Fruit fly (Drosophila melanogaster) whole organism, embryonic: ENCODE measurements around the gene CG43156.

ENCODE experiments used
- Asciz ChIP-seq: fragments of 200-800 bp; sonication (Bioruptor generic); optimal IDR thresholded peaks from 2 replicates; lab custom pipeline; 2017; ENCODE audit warnings: missing biosample characterization, mild to moderate bottlenecking, missing genetic modification characterization, missing genetic modification reagents
- B-H1 ChIP-seq: fragments of 200-800 bp; sonication (Bioruptor generic); IDR thresholded peaks from 3 replicates; pipeline ENCODE4 v1.3.6; 2022; ENCODE audit warnings: missing biosample characterization, missing genetic modification characterization
- CG10267 ChIP-seq: fragments of 200-800 bp; sonication (Bioruptor generic); optimal IDR thresholded peaks from 2 replicates; lab custom pipeline; 2018; ENCODE audit warnings: missing biosample characterization, mild to moderate bottlenecking, missing genetic modification characterization, moderate library complexity
- CG10654 ChIP-seq: fragments of 200-800 bp; sonication (Bioruptor generic); optimal IDR thresholded peaks from 2 replicates; lab custom pipeline; 2016; ENCODE audit warnings: missing biosample characterization, missing genetic modification characterization
- CG12744 ChIP-seq: fragments of 200-800 bp; sonication (Bioruptor generic); optimal IDR thresholded peaks from 2 replicates; lab custom pipeline; 2016; ENCODE audit warnings: missing biosample characterization, missing genetic modification characterization
- CG12769 ChIP-seq: fragments of 200-800 bp; sonication (Bioruptor generic); optimal IDR thresholded peaks from 2 replicates; lab custom pipeline; 2019; ENCODE audit warnings: missing biosample characterization, mild to moderate bottlenecking, missing genetic modification characterization, moderate library complexity
- CG13775 ChIP-seq: fragments of 200-800 bp; sonication (Bioruptor generic); optimal IDR thresholded peaks from 3 replicates; lab custom pipeline; 2017; ENCODE audit warnings: missing biosample characterization, mild to moderate bottlenecking, missing genetic modification characterization
- CG14014 ChIP-seq: fragments of 200-800 bp; sonication (Bioruptor generic); IDR thresholded peaks from 2 replicates; pipeline ENCODE4 v1.3.6; 2022; ENCODE audit warnings: missing biosample characterization, missing genetic modification characterization
- CG14860 ChIP-seq: fragments of 200-800 bp; sonication (Bioruptor generic); IDR thresholded peaks from 3 replicates; pipeline ENCODE4 v1.3.6; 2022; ENCODE audit warnings: missing biosample characterization, missing genetic modification characterization; ENCODE audit not compliant: partially characterized antibody
- CG14965 ChIP-seq: fragments of 200-800 bp; sonication (Bioruptor generic); optimal IDR thresholded peaks from 2 replicates; lab custom pipeline; 2016; ENCODE audit warnings: missing biosample characterization, missing genetic modification characterization, borderline replicate concordance
- CG1529 ChIP-seq: fragments of 200-800 bp; sonication (Bioruptor generic); optimal IDR thresholded peaks from 3 replicates; lab custom pipeline; 2018; ENCODE audit warnings: missing biosample characterization, missing genetic modification characterization
- CG15601 ChIP-seq: fragments of 200-800 bp; sonication (Bioruptor generic); optimal IDR thresholded peaks from 3 replicates; lab custom pipeline; 2019; ENCODE audit warnings: missing biosample characterization, mild to moderate bottlenecking, missing genetic modification characterization, moderate library complexity
- CG1647 ChIP-seq: fragments of 200-800 bp; sonication (Bioruptor generic); optimal IDR thresholded peaks from 3 replicates; lab custom pipeline; 2016; ENCODE audit warnings: missing biosample characterization, missing genetic modification characterization
- CG16779 ChIP-seq: fragments of 200-800 bp; sonication (Bioruptor generic); IDR thresholded peaks from 2 replicates; pipeline ENCODE4 v1.3.6; 2022; ENCODE audit warnings: missing biosample characterization, missing genetic modification characterization
- CG2678 ChIP-seq: fragments of 200-800 bp; sonication (Bioruptor generic); optimal IDR thresholded peaks from 3 replicates; lab custom pipeline; 2019; ENCODE audit warnings: missing biosample characterization, mild to moderate bottlenecking, missing genetic modification characterization, moderate library complexity
- CG2712 ChIP-seq: fragments of 200-800 bp; optimal IDR thresholded peaks from 3 replicates; lab custom pipeline; 2019; ENCODE audit warnings: missing biosample characterization, mild to moderate bottlenecking, missing genetic modification characterization, moderate library complexity
- CG3065 ChIP-seq: fragments of 200-800 bp; sonication (Bioruptor generic); optimal IDR thresholded peaks from 2 replicates; lab custom pipeline; 2016; ENCODE audit warnings: missing biosample characterization, missing genetic modification characterization
- CG32772 ChIP-seq: fragments of 200-800 bp; sonication (Bioruptor generic); IDR thresholded peaks from 2 replicates; pipeline ENCODE4 v1.3.6; 2022; ENCODE audit warnings: missing biosample characterization, missing genetic modification characterization
- CG34376 ChIP-seq: fragments of 200-800 bp; sonication (Bioruptor generic); optimal IDR thresholded peaks from 2 replicates; lab custom pipeline; 2018; ENCODE audit warnings: missing biosample characterization, mild to moderate bottlenecking, missing genetic modification characterization
- CG4424 ChIP-seq: fragments of 200-800 bp; sonication (Bioruptor generic); optimal IDR thresholded peaks from 3 replicates; lab custom pipeline; 2016; ENCODE audit warnings: missing biosample characterization, missing genetic modification characterization
- CG9797 ChIP-seq: fragments of 200-800 bp; sonication (Bioruptor generic); optimal IDR thresholded peaks from 3 replicates; lab custom pipeline; 2018; ENCODE audit warnings: missing biosample characterization, mild to moderate bottlenecking, missing genetic modification characterization
- CG9817 ChIP-seq: fragments of 200-800 bp; sonication (Bioruptor generic); optimal IDR thresholded peaks from 2 replicates; lab custom pipeline; 2018; ENCODE audit warnings: missing biosample characterization, mild to moderate bottlenecking, missing genetic modification characterization, moderate library complexity
- Dad ChIP-seq: fragments of 200-800 bp; sonication (Bioruptor generic); optimal IDR thresholded peaks from 3 replicates; lab custom pipeline; 2016; ENCODE audit warnings: missing biosample characterization, missing genetic modification characterization
- HLH4C ChIP-seq: fragments of 200-800 bp; sonication (Bioruptor generic); IDR thresholded peaks from 3 replicates; pipeline ENCODE4 v1.3.6; 2022; ENCODE audit warnings: missing biosample characterization, missing genetic modification characterization; ENCODE audit not compliant: partially characterized antibody
- MBD-R2 ChIP-seq: fragments of 200-800 bp; sonication (Bioruptor generic); IDR thresholded peaks from 2 replicates; pipeline ENCODE4 v1.3.6; 2022; ENCODE audit warnings: missing biosample characterization, missing genetic modification characterization
- Max ChIP-seq: fragments of 200-800 bp; sonication (Bioruptor generic); optimal IDR thresholded peaks from 2 replicates; lab custom pipeline; 2016; ENCODE audit warnings: missing biosample characterization, mild to moderate bottlenecking, missing genetic modification characterization
- Med ChIP-seq: fragments of 200-800 bp; sonication (Bioruptor generic); peaks from one replicate; lab custom pipeline; 2016; ENCODE audit warnings: missing biosample characterization, missing genetic modification characterization, mild to moderate bottlenecking, inconsistent platforms, moderate library complexity
- Opbp ChIP-seq: fragments of 200-800 bp; sonication (Bioruptor generic); IDR thresholded peaks from 3 replicates; pipeline ENCODE4 v1.3.6; 2022; ENCODE audit warnings: missing biosample characterization, missing genetic modification characterization; ENCODE audit not compliant: partially characterized antibody
- Scr ChIP-seq: fragments of 200-800 bp; sonication (Bioruptor generic); IDR thresholded peaks from 2 replicates; pipeline ENCODE4 v1.3.6; 2022; ENCODE audit warnings: missing biosample characterization, missing genetic modification characterization; ENCODE audit not compliant: partially characterized antibody
- Sin3A ChIP-seq: fragments of >200 bp; optimal IDR thresholded peaks from 2 replicates; lab custom pipeline; 2018
- Sry-δ ChIP-seq: fragments of 200-800 bp; sonication (Bioruptor generic); optimal IDR thresholded peaks from 2 replicates; lab custom pipeline; 2016; ENCODE audit warnings: missing biosample characterization, missing genetic modification characterization
- Xbp1 ChIP-seq: fragments of 200-800 bp; sonication (Bioruptor generic); optimal IDR thresholded peaks from 3 replicates; lab custom pipeline; 2016; ENCODE audit warnings: missing biosample characterization, mild to moderate bottlenecking, missing genetic modification characterization
- ash1 ChIP-seq: fragments of 200-800 bp; sonication (Bioruptor generic); optimal IDR thresholded peaks from 2 replicates; lab custom pipeline; 2018; ENCODE audit warnings: missing biosample characterization, mild to moderate bottlenecking, missing genetic modification characterization
- bbx ChIP-seq: fragments of 200-800 bp; sonication (Bioruptor generic); IDR thresholded peaks from 2 replicates; pipeline ENCODE4 v1.3.6; 2022; ENCODE audit warnings: missing biosample characterization, missing genetic modification characterization; ENCODE audit not compliant: partially characterized antibody
- chinmo ChIP-seq: fragments of 200-800 bp; sonication (Bioruptor generic); IDR thresholded peaks from 4 replicates; pipeline ENCODE4 v1.3.6; 2022; ENCODE audit warnings: missing biosample characterization, missing genetic modification characterization; ENCODE audit not compliant: partially characterized antibody
- crol ChIP-seq: fragments of 200-800 bp; sonication (Bioruptor generic); IDR thresholded peaks from 2 replicates; pipeline ENCODE4 v1.3.6; 2022; ENCODE audit warnings: missing biosample characterization, missing genetic modification characterization
- exex ChIP-seq: fragments of 200-800 bp; sonication (Bioruptor generic); optimal IDR thresholded peaks from 4 replicates; lab custom pipeline; 2018; ENCODE audit warnings: missing biosample characterization, mild to moderate bottlenecking, missing genetic modification characterization, moderate library complexity
- fd64A ChIP-seq: fragments of 200-800 bp; sonication (Bioruptor generic); optimal IDR thresholded peaks from 3 replicates; lab custom pipeline; 2018; ENCODE audit warnings: missing biosample characterization, mild to moderate bottlenecking, missing genetic modification characterization
- gfzf ChIP-seq: fragments of 200-800 bp; sonication (Bioruptor generic); optimal IDR thresholded peaks from 2 replicates; lab custom pipeline; 2016; ENCODE audit warnings: missing biosample characterization, mild to moderate bottlenecking, missing genetic modification characterization, moderate library complexity
- gro ChIP-seq: fragments of 200-800 bp; sonication (Bioruptor generic); optimal IDR thresholded peaks from 2 replicates; lab custom pipeline; 2016; ENCODE audit warnings: missing biosample characterization, missing genetic modification characterization
- hb ChIP-seq: fragments of 200-800 bp; sonication (Bioruptor generic); IDR thresholded peaks from 3 replicates; pipeline ENCODE4 v1.3.6; 2022; ENCODE audit warnings: missing biosample characterization, missing genetic modification characterization; ENCODE audit not compliant: partially characterized antibody
- inv ChIP-seq: fragments of 200-800 bp; sonication (Bioruptor generic); IDR thresholded peaks from 2 replicates; pipeline ENCODE4 v1.3.6; 2022; ENCODE audit warnings: missing biosample characterization, missing genetic modification characterization; ENCODE audit not compliant: partially characterized antibody
- lilli ChIP-seq: fragments of 200-800 bp; sonication (Bioruptor generic); optimal IDR thresholded peaks from 3 replicates; lab custom pipeline; 2016; ENCODE audit warnings: missing biosample characterization, missing genetic modification characterization
- lola ChIP-seq, 3 experiments: fragments of >200 bp in 2 of 3; fragments of 200-800 bp in 1 of 3; sonication (Bioruptor generic) in 1 of 3; optimal IDR thresholded peaks; 2 replicates each; lab custom pipeline; 2017 to 2019; ENCODE audit warnings: missing biosample characterization in 3 of 3, missing genetic modification characterization in 3 of 3, mild to moderate bottlenecking in 1 of 3, moderate library complexity in 1 of 3
- nerfin-1 ChIP-seq: fragments of 200-800 bp; sonication (Bioruptor generic); optimal IDR thresholded peaks from 3 replicates; lab custom pipeline; 2019; ENCODE audit warnings: missing biosample characterization, mild to moderate bottlenecking, missing genetic modification characterization, moderate library complexity
- pita ChIP-seq: fragments of 200-800 bp; sonication (Bioruptor generic); optimal IDR thresholded peaks from 2 replicates; lab custom pipeline; 2017; ENCODE audit warnings: missing biosample characterization, mild to moderate bottlenecking, missing genetic modification characterization
- tin ChIP-seq: fragments of 200-800 bp; sonication (Bioruptor generic); optimal IDR thresholded peaks from 3 replicates; lab custom pipeline; 2016; ENCODE audit warnings: missing biosample characterization, missing genetic modification characterization
- tna ChIP-seq: fragments of 200-800 bp; sonication (Bioruptor generic); IDR thresholded peaks from 2 replicates; pipeline ENCODE4 v1.3.6; 2022; ENCODE audit warnings: missing biosample characterization, missing genetic modification characterization; ENCODE audit not compliant: partially characterized antibody
- unc-4 ChIP-seq: fragments of 200-800 bp; sonication (Bioruptor generic); IDR thresholded peaks from 2 replicates; pipeline ENCODE4 v1.3.6; 2022; ENCODE audit warnings: missing biosample characterization, missing genetic modification characterization; ENCODE audit not compliant: partially characterized antibody
- zfh2 ChIP-seq: fragments of 200-800 bp; sonication (Bioruptor generic); optimal IDR thresholded peaks from 2 replicates; lab custom pipeline; 2016; ENCODE audit warnings: missing biosample characterization, missing genetic modification characterization

Gene CG43156

dm6 chrX:11888142-11888541 lies 18.5 kb downstream of the CG43156 start, which contains the start of gene CG1840 (continued):
- TF ChIP-seq Scr (GFP tag; lab: Robert Waterston, UW), result peak; percentile 81
- TF ChIP-seq Med (GFP tag; lab: Kevin White, UChicago), result peak; percentile 74
- TF ChIP-seq CG14965 (GFP tag; lab: Kevin White, UChicago), result no peak
- TF ChIP-seq bbx (GFP tag; lab: Robert Waterston, UW), result peak; percentile 74
- no peak for TF ChIP-seq fd64A (GFP tag; lab: Kevin White, UChicago)
- TF ChIP-seq pita (GFP tag; lab: Kevin White, UChicago), result no peak
- TF ChIP-seq Sry-δ, result peak; percentile 87
- TF ChIP-seq gfzf (GFP tag; lab: Kevin White, UChicago), result peak; percentile 6
- TF ChIP-seq zfh2, result peak; percentile 1
- no peak for TF ChIP-seq CG3065 (GFP tag; lab: Kevin White, UChicago)
- TF ChIP-seq CG15601 (tag; lab: Kevin White, UChicago), result no peak
- peak; percentile 55; the same call in 2 of the 3 replicates for TF ChIP-seq CG14860
- TF ChIP-seq chinmo, result 0 out of 4 replicates have a peak, but pooled peaks have one; percentile 29
- peak; percentile 8 for TF ChIP-seq CG34376 (GFP tag; lab: Kevin White, UChicago)
- 0 out of 3 replicates have a peak, but pooled peaks have one; percentile 60 for TF ChIP-seq hb (GFP tag; lab: Robert Waterston, UW)
- peak; percentile 80 for TF ChIP-seq unc-4 (GFP tag; lab: Robert Waterston, UW)
- TF ChIP-seq inv (GFP tag; lab: Robert Waterston, UW), result peak; percentile 50; the same call in 1 of the 2 replicates
- peak; percentile 59; the same call in 1 of the 2 replicates for TF ChIP-seq CG32772
- TF ChIP-seq CG10267 (tag; lab: Kevin White, UChicago), result peak; percentile 44
- no peak for TF ChIP-seq nerfin-1 (tag; lab: Kevin White, UChicago)
- peak; percentile 13 for TF ChIP-seq CG2712 (tag; lab: Kevin White, UChicago)
- TF ChIP-seq CG16779 (GFP tag; lab: Robert Waterston, UW), result no peak
- peak; percentile 51; the same call in 2 of the 3 replicates for TF ChIP-seq HLH4C (GFP tag; lab: Robert Waterston, UW)
- TF ChIP-seq tna (GFP tag; lab: Robert Waterston, UW), result peak; percentile 51; the same call in 1 of the 2 replicates
- TF ChIP-seq Opbp (GFP tag; lab: Robert Waterston, UW), result peak; percentile 72
- TF ChIP-seq CG9797 (GFP tag; lab: Kevin White, UChicago), result no peak
- 0 out of 2 replicates have a peak, but pooled peaks have one; percentile 13 for TF ChIP-seq CG14014

- TF ChIP-seq CG1647, result peak; percentile 38
- no peak for TF ChIP-seq crol
- TF ChIP-seq exex (tag; lab: Kevin White, UChicago), result peak; percentile 11
- TF ChIP-seq CG4424, result peak; percentile 27
- no peak for TF ChIP-seq CG10654
- peak; percentile 91 for TF ChIP-seq MBD-R2
- no peak for TF ChIP-seq CG1529 (GFP tag; lab: Kevin White, UChicago)
- TF ChIP-seq Xbp1 (GFP tag; lab: Kevin White, UChicago), result peak; percentile 42
- no peak for TF ChIP-seq CG9817 (tag; lab: Kevin White, UChicago)
- no peak for TF ChIP-seq CG12744 (GFP tag; lab: Kevin White, UChicago)
- TF ChIP-seq CG13775 (GFP tag; lab: Kevin White, UChicago), result no peak
- peak; percentile 26 for TF ChIP-seq tin (GFP tag; lab: Kevin White, UChicago)
- peak; percentile 67 for TF ChIP-seq lilli
- peak; percentile 35 for TF ChIP-seq Sin3A (lab: Kevin White, UChicago)
- TF ChIP-seq gro (GFP tag; lab: Kevin White, UChicago), result peak; percentile 50
- TF ChIP-seq ash1 (GFP tag; lab: Kevin White, UChicago), result peak; percentile 10
- TF ChIP-seq Max, result peak; percentile 49
- no peak for TF ChIP-seq Asciz (GFP tag; lab: Kevin White, UChicago)
- TF ChIP-seq CG12769, result peak; percentile 54
- peak; percentile 60 for TF ChIP-seq Dad (GFP tag; lab: Kevin White, UChicago)
- no peak for TF ChIP-seq lola (GFP tag; optimal IDR thresholded peaks at IDR 0.05; lab: Kevin White, UChicago)
- TF ChIP-seq B-H1 (GFP tag; lab: Robert Waterston, UW), result no peak
- peak; percentile 13 for TF ChIP-seq CG2678 (tag; lab: Kevin White, UChicago)
Observed at dm6 chrX:11886976-11887375, 19.7 kb downstream of the CG43156 start, which contains the start of the genes CG10353 and SelG. Gene CG10353, minus strand, starts transcription at chrX:11887162. Gene SelG, plus strand, starts transcription at chrX:11887284.
